Worm (Caenorhabditis elegans) whole organism, L4/young adult: ENCODE measurements around the gene T28D9.11.

Experiments used
- W03F9.2 ChIP-seq: fragments of 150-350 bp; optimal IDR thresholded peaks from 2 replicates; lab custom pipeline; 2014; ENCODE audit warnings: missing biosample characterization, missing genetic modification characterization
- him-1 ChIP-seq: sonication (generic microtip); optimal IDR thresholded peaks from 2 replicates; lab custom pipeline; 2016; ENCODE audit warnings: missing genotype, missing genetic modification reagents, missing genetic modification characterization, missing compliant biosample characterization

DNA sequence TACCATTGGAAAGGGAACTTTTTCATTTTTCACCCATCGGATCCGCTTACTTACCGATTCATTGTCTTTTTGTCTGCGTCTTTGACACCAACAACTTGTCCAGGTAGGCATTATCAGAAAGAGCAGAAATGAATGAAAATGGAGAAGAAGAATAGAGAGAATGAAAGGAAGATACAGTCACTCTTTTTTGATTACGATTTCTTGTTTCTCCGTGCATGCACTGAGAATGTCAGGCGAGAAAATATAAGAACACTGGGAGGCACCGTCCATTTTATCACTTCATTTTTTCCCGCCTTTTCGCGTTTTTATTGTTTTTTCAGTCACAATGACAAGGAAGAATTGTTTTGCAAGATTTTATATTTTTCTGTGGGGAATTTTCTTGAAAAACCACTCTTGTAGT, 22.5 kb downstream of the T28D9.11 start:
- TF ChIP-seq him-1 (tag; lab: Kevin White, UChicago) = no peak
- TF ChIP-seq W03F9.2 (tag; lab: Kevin White, UChicago) = no peak
